Worm (Caenorhabditis elegans): ENCODE results near the gene F58E6.4.

DNA sequence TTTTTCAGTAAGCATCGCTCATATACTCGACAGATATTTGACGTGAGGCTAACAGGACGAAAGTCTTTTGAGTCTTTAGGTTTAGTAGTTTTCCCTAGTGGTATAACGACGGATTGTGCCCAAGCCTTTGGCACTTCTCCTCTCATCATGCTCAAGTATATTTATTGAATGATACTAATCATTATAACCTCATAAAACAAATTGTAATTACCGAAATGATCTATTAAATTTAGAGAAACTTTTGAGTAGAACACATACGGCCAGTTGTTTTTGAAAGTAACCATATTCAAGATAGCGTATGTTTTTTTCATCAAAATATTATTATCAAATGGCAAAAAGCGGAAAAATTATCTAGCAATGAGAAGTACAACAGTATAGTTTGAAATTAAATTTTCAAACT, 21.1 kb upstream of the F58E6.4 start:
- no peak for TF ChIP-seq pqm-1 (tag; optimal IDR thresholded peaks at IDR 0.05)
- no peak for TF ChIP-seq unc-86 (tag; optimal IDR thresholded peaks at IDR 0.05)
- no peak for TF ChIP-seq nhr-77 (tag; optimal IDR thresholded peaks at IDR 0.05)
- no peak for TF ChIP-seq mep-1 (tag; optimal IDR thresholded peaks at IDR 0.05)

All from whole organism, L1 larva.